Fruit fly (Drosophila melanogaster) whole organism, embryonic: ENCODE measurements around the gene Syx5.

ENCODE experiments used
- Bgb ChIP-seq: fragments of 200-800 bp; sonication (Bioruptor generic); IDR thresholded peaks from 2 replicates; pipeline ENCODE4 v1.3.6; 2022; ENCODE audit warnings: missing biosample characterization, missing genetic modification characterization; ENCODE audit not compliant: partially characterized antibody
- CG10209 ChIP-seq: fragments of 200-800 bp; sonication (Bioruptor generic); optimal IDR thresholded peaks from 3 replicates; lab custom pipeline; 2017; ENCODE audit warnings: missing biosample characterization, mild to moderate bottlenecking, missing genetic modification characterization, missing genetic modification reagents
- CG12104 ChIP-seq: fragments of 200-800 bp; sonication (Bioruptor generic); optimal IDR thresholded peaks from 3 replicates; lab custom pipeline; 2016; ENCODE audit warnings: missing biosample characterization, missing genetic modification characterization
- CG12155 ChIP-seq: fragments of 200-800 bp; sonication (Bioruptor generic); optimal IDR thresholded peaks from 3 replicates; lab custom pipeline; 2016; ENCODE audit warnings: missing biosample characterization, missing genetic modification characterization
- CG12769 ChIP-seq: fragments of 200-800 bp; sonication (Bioruptor generic); optimal IDR thresholded peaks from 2 replicates; lab custom pipeline; 2019; ENCODE audit warnings: missing biosample characterization, mild to moderate bottlenecking, missing genetic modification characterization, moderate library complexity
- CG13296 ChIP-seq: fragments of 200-800 bp; sonication (Bioruptor generic); optimal IDR thresholded peaks from 3 replicates; lab custom pipeline; 2018; ENCODE audit warnings: missing biosample characterization, mild to moderate bottlenecking, missing genetic modification characterization
- CG14014 ChIP-seq: fragments of 200-800 bp; sonication (Bioruptor generic); IDR thresholded peaks from 2 replicates; pipeline ENCODE4 v1.3.6; 2022; ENCODE audit warnings: missing biosample characterization, missing genetic modification characterization
- CG17385 ChIP-seq: fragments of 200-800 bp; sonication (Bioruptor generic); optimal IDR thresholded peaks from 3 replicates; lab custom pipeline; 2018; ENCODE audit warnings: missing biosample characterization, mild to moderate bottlenecking, missing genetic modification characterization
- CG30431 ChIP-seq: fragments of 200-800 bp; sonication (Bioruptor generic); optimal IDR thresholded peaks from 2 replicates; lab custom pipeline; 2017; ENCODE audit warnings: missing biosample characterization, missing genetic modification characterization
- CG3838 ChIP-seq: fragments of 200-800 bp; sonication (Bioruptor generic); optimal IDR thresholded peaks from 3 replicates; lab custom pipeline; 2016; ENCODE audit warnings: missing biosample characterization, missing genetic modification characterization
- CG6272 ChIP-seq: fragments of 200-800 bp; sonication (Bioruptor generic); IDR thresholded peaks from 2 replicates; pipeline ENCODE4 v1.3.6; 2022; ENCODE audit warnings: missing biosample characterization, missing genetic modification characterization
- CG6813 ChIP-seq: fragments of 200-800 bp; sonication (Bioruptor generic); optimal IDR thresholded peaks from 2 replicates; lab custom pipeline; 2017; ENCODE audit warnings: missing biosample characterization, missing genetic modification characterization, mild to moderate bottlenecking, moderate library complexity, missing genetic modification reagents
- CG8924 ChIP-seq: fragments of 200-800 bp; optimal IDR thresholded peaks from 3 replicates; lab custom pipeline; 2019; ENCODE audit warnings: missing biosample characterization, mild to moderate bottlenecking, missing genetic modification characterization, moderate library complexity
- CG9215 ChIP-seq: fragments of 200-800 bp; sonication (Bioruptor generic); IDR thresholded peaks from 2 replicates; pipeline ENCODE4 v1.3.6; 2022; ENCODE audit warnings: missing biosample characterization, missing genetic modification characterization
- CG9797 ChIP-seq: fragments of 200-800 bp; sonication (Bioruptor generic); optimal IDR thresholded peaks from 3 replicates; lab custom pipeline; 2018; ENCODE audit warnings: missing biosample characterization, mild to moderate bottlenecking, missing genetic modification characterization
- Chrac-16 ChIP-seq: fragments of 200-800 bp; sonication (Bioruptor generic); optimal IDR thresholded peaks from 3 replicates; lab custom pipeline; 2016; ENCODE audit warnings: missing biosample characterization, missing genetic modification characterization
- CoRest ChIP-seq: fragments of 200-800 bp; sonication (Bioruptor generic); optimal IDR thresholded peaks from 3 replicates; lab custom pipeline; 2018; ENCODE audit warnings: missing biosample characterization, mild to moderate bottlenecking, missing genetic modification characterization, moderate library complexity
- D19A ChIP-seq: fragments of 200-800 bp; optimal IDR thresholded peaks from 3 replicates; lab custom pipeline; 2019; ENCODE audit warnings: missing biosample characterization, mild to moderate bottlenecking, missing genetic modification characterization, moderate library complexity
- Dll ChIP-seq: fragments of 200-800 bp; sonication (Bioruptor generic); IDR thresholded peaks from 4 replicates; pipeline ENCODE4 v1.3.6; 2022; ENCODE audit warnings: missing biosample characterization, missing genetic modification characterization; ENCODE audit not compliant: partially characterized antibody
- Doc3 ChIP-seq: fragments of 200-800 bp; sonication (Bioruptor generic); IDR thresholded peaks from 3 replicates; pipeline ENCODE4 v1.3.6; 2022; ENCODE audit warnings: missing biosample characterization, missing genetic modification characterization; ENCODE audit not compliant: partially characterized antibody
- Dref ChIP-seq: fragments of 200-800 bp; sonication (Bioruptor generic); IDR thresholded peaks from 2 replicates; pipeline ENCODE4 v1.3.6; 2022; ENCODE audit warnings: missing biosample characterization, missing genetic modification characterization
- Eip74EF ChIP-seq, 2 experiments: fragments of 200-800 bp in 1 of 2; fragments of >200 bp in 1 of 2; sonication (Bioruptor generic) in 1 of 2; optimal IDR thresholded peaks; 2 replicates each; lab custom pipeline; 2017 to 2019; ENCODE audit warnings: missing biosample characterization in 2 of 2, missing genetic modification characterization in 2 of 2, mild to moderate bottlenecking in 1 of 2, moderate library complexity in 1 of 2
- Fer3 ChIP-seq: fragments of 200-800 bp; sonication (Bioruptor generic); optimal IDR thresholded peaks from 2 replicates; lab custom pipeline; 2018; ENCODE audit warnings: missing biosample characterization, mild to moderate bottlenecking, missing genetic modification characterization, moderate library complexity
- Hr51 ChIP-seq, 2 experiments: fragments of 200-800 bp; sonication (Bioruptor generic); optimal IDR thresholded peaks; 2 replicates in 1 of 2; 3 replicates in 1 of 2; lab custom pipeline; 2016 to 2018; ENCODE audit warnings: missing biosample characterization in 2 of 2, missing genetic modification characterization in 2 of 2, mild to moderate bottlenecking in 1 of 2, moderate library complexity in 1 of 2
- Lhr ChIP-seq: fragments of 200-800 bp; sonication (Bioruptor generic); optimal IDR thresholded peaks from 3 replicates; lab custom pipeline; 2017; ENCODE audit warnings: mild to moderate bottlenecking, missing biosample characterization, missing genetic modification reagents, missing genetic modification characterization
- Meics ChIP-seq: fragments of 200-800 bp; sonication (Bioruptor generic); optimal IDR thresholded peaks from 2 replicates; lab custom pipeline; 2017; ENCODE audit warnings: missing biosample characterization, mild to moderate bottlenecking, missing genetic modification characterization
- Mrtf ChIP-seq: fragments of 200-800 bp; sonication (Bioruptor generic); IDR thresholded peaks from 3 replicates; pipeline ENCODE4 v1.3.6; 2022; ENCODE audit warnings: missing biosample characterization, missing genetic modification characterization
- Myb ChIP-seq: fragments of 200-800 bp; sonication (Bioruptor generic); optimal IDR thresholded peaks from 2 replicates; lab custom pipeline; 2016; ENCODE audit warnings: missing biosample characterization, missing genetic modification characterization
- Nf-YC ChIP-seq: fragments of 200-800 bp; optimal IDR thresholded peaks from 3 replicates; lab custom pipeline; 2019; ENCODE audit warnings: missing biosample characterization, mild to moderate bottlenecking, missing genetic modification characterization, moderate library complexity
- Sox100B ChIP-seq: fragments of 200-800 bp; sonication (Bioruptor generic); optimal IDR thresholded peaks from 3 replicates; lab custom pipeline; 2018; ENCODE audit warnings: missing biosample characterization, mild to moderate bottlenecking, missing genetic modification characterization
- Xbp1 ChIP-seq: fragments of 200-800 bp; sonication (Bioruptor generic); optimal IDR thresholded peaks from 3 replicates; lab custom pipeline; 2016; ENCODE audit warnings: missing biosample characterization, mild to moderate bottlenecking, missing genetic modification characterization
- ap ChIP-seq: fragments of 200-800 bp; sonication (Bioruptor generic); IDR thresholded peaks from 2 replicates; pipeline ENCODE4 v1.3.6; 2022; ENCODE audit warnings: missing biosample characterization, missing genetic modification characterization
- cato ChIP-seq: fragments of 200-800 bp; sonication (Bioruptor generic); optimal IDR thresholded peaks from 2 replicates; lab custom pipeline; 2016; ENCODE audit warnings: missing biosample characterization, missing genetic modification characterization, borderline replicate concordance
- cg ChIP-seq: fragments of 200-800 bp; sonication (Bioruptor generic); optimal IDR thresholded peaks from 3 replicates; lab custom pipeline; 2019; ENCODE audit warnings: missing biosample characterization, mild to moderate bottlenecking, missing genetic modification characterization, moderate library complexity
- crp ChIP-seq, 2 experiments: fragments of 200-800 bp; sonication (Bioruptor generic); optimal IDR thresholded peaks; 2 replicates in 1 of 2; 3 replicates in 1 of 2; lab custom pipeline; 2017; ENCODE audit warnings: missing biosample characterization in 2 of 2, missing genetic modification characterization in 2 of 2, mild to moderate bottlenecking in 1 of 2, moderate library complexity in 1 of 2
- dmrt11E ChIP-seq: fragments of 200-800 bp; sonication (Bioruptor generic); optimal IDR thresholded peaks from 3 replicates; lab custom pipeline; 2018; ENCODE audit warnings: missing biosample characterization, mild to moderate bottlenecking, missing genetic modification characterization, moderate library complexity
- fru ChIP-seq: fragments of >200 bp; optimal IDR thresholded peaks from 2 replicates; lab custom pipeline; 2017
- h ChIP-seq: fragments of >200 bp; optimal IDR thresholded peaks from 2 replicates; lab custom pipeline; 2017
- kay ChIP-seq: fragments of 200-800 bp; sonication (Bioruptor generic); optimal IDR thresholded peaks from 2 replicates; lab custom pipeline; 2016; ENCODE audit warnings: missing biosample characterization, missing genetic modification characterization
- knrl ChIP-seq: fragments of 200-800 bp; sonication (Bioruptor generic); IDR thresholded peaks from 3 replicates; pipeline ENCODE4 v1.3.6; 2022; ENCODE audit warnings: missing biosample characterization, missing genetic modification characterization; ENCODE audit not compliant: partially characterized antibody
- lbe ChIP-seq: fragments of 200-800 bp; sonication (Bioruptor generic); optimal IDR thresholded peaks from 2 replicates; lab custom pipeline; 2016; ENCODE audit warnings: missing biosample characterization, mild to moderate bottlenecking, missing genetic modification characterization
- oc ChIP-seq: fragments of 200-800 bp; sonication (Bioruptor generic); optimal IDR thresholded peaks from 2 replicates; lab custom pipeline; 2018; ENCODE audit warnings: missing biosample characterization, mild to moderate bottlenecking, missing genetic modification characterization, moderate library complexity
- org-1 ChIP-seq: fragments of 200-800 bp; sonication (Bioruptor generic); optimal IDR thresholded peaks from 2 replicates; lab custom pipeline; 2017; ENCODE audit warnings: missing biosample characterization, missing genetic modification characterization
- salm ChIP-seq: fragments of 200-800 bp; sonication (Bioruptor generic); optimal IDR thresholded peaks from 2 replicates; lab custom pipeline; 2018; ENCODE audit warnings: missing biosample characterization, mild to moderate bottlenecking, missing genetic modification characterization
- sens-2 ChIP-seq: fragments of 200-800 bp; sonication (Bioruptor generic); IDR thresholded peaks from 2 replicates; pipeline ENCODE4 v1.3.6; 2022; ENCODE audit warnings: missing biosample characterization, missing genetic modification characterization
- sob ChIP-seq: fragments of 200-800 bp; sonication (Bioruptor generic); IDR thresholded peaks from 2 replicates; pipeline ENCODE4 v1.3.6; 2022; ENCODE audit warnings: missing biosample characterization, missing genetic modification characterization
- toy ChIP-seq: fragments of 200-800 bp; sonication (Bioruptor generic); IDR thresholded peaks from 2 replicates; pipeline ENCODE4 v1.3.6; 2022; ENCODE audit warnings: missing biosample characterization, missing genetic modification characterization
- trem ChIP-seq: fragments of 200-800 bp; optimal IDR thresholded peaks from 3 replicates; lab custom pipeline; 2019; ENCODE audit warnings: missing biosample characterization, mild to moderate bottlenecking, missing genetic modification characterization, moderate library complexity
- vnd ChIP-seq: fragments of 200-800 bp; sonication (Bioruptor generic); IDR thresholded peaks from 3 replicates; pipeline ENCODE4 v1.3.6; 2022; ENCODE audit warnings: missing biosample characterization, missing genetic modification characterization; ENCODE audit not compliant: partially characterized antibody
- zen ChIP-seq: fragments of 200-800 bp; sonication (Bioruptor generic); optimal IDR thresholded peaks from 3 replicates; lab custom pipeline; 2018; ENCODE audit warnings: missing biosample characterization, mild to moderate bottlenecking, missing genetic modification characterization, moderate library complexity

Gene Syx5

DNA sequence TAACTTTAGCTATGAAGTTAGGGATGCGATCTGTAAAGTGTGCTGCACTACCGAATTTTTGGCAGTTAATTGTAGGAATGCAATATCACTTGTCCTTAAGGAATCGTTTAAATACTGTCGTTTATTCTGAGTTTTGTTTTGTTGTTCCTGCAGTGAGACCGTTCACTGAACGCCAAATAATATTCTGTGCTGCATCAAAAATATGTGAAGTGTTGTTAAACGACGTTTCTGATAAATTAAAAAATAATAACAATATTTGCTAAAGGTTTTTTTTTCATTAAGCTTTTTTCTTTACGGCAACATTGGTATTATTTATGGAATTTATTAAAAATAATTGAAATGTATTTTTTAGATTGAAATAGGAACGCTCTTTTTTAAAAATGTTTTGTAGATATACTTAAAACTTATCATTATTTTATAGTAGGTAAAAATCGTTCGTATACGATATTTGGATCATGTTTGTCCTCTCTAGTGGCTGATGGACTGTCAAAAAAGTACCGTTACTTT lies 4.3 kb upstream of the Syx5 start, which contains the start of gene GMF (continued):
- TF ChIP-seq crp (GFP tag; optimal IDR thresholded peaks at IDR 0.05; lab: Kevin White, UChicago) (peak in 1 of 2 experiments; percentile 21), knrl (GFP tag; lab: Robert Waterston, UW) (peak; percentile 46; the same call in 2 of the 3 replicates), Dref (no peak), CG6813 (GFP tag; lab: Kevin White, UChicago) (no peak), fru (lab: Kevin White, UChicago) (no peak), CG6272 (GFP tag; lab: Robert Waterston, UW) (no peak), CG17385 (GFP tag; lab: Kevin White, UChicago) (peak; percentile 38), CG12769 (tag; lab: Kevin White, UChicago) (no peak), CG10209 (GFP tag; lab: Kevin White, UChicago) (peak; percentile 10), CG9797 (peak; percentile 60), Meics (GFP tag; lab: Kevin White, UChicago) (peak; percentile 39), Hr51 (GFP tag; optimal IDR thresholded peaks at IDR 0.05; lab: Kevin White, UChicago) (no peak), zen (tag; lab: Kevin White, UChicago) (peak; percentile 62), lbe (GFP tag; lab: Kevin White, UChicago) (peak; percentile 38), toy (no peak), D19A (no peak), CG3838 (GFP tag; lab: Kevin White, UChicago) (no peak), vnd (GFP tag; lab: Robert Waterston, UW) (no peak), kay (GFP tag; lab: Kevin White, UChicago) (peak; percentile 79), salm (tag; lab: Kevin White, UChicago) (peak; percentile 6), CG9215 (no peak), dmrt11E (peak; percentile 60), org-1 (no peak), Sox100B (GFP tag; lab: Kevin White, UChicago) (peak; percentile 31), cg (GFP tag; lab: Kevin White, UChicago) (no peak), ap (GFP tag; lab: Robert Waterston, UW) (no peak), Xbp1 (peak; percentile 43), Fer3 (tag; lab: Kevin White, UChicago) (peak; percentile 20), Lhr (GFP tag; lab: Kevin White, UChicago) (peak; percentile 53), CG12155 (peak; percentile 20), CG8924 (peak; percentile 62), Dll (peak; percentile 66), Nf-YC (tag; lab: Kevin White, UChicago) (peak; percentile 45), Bgb (GFP tag; lab: Robert Waterston, UW) (no peak), cato (GFP tag; lab: Kevin White, UChicago) (peak; percentile 11), sob (GFP tag; lab: Robert Waterston, UW) (no peak), Myb (GFP tag; lab: Kevin White, UChicago) (peak; percentile 61), Mrtf (GFP tag; lab: Robert Waterston, UW) (no peak), h (lab: Kevin White, UChicago) (no peak), Eip74EF (GFP tag; optimal IDR thresholded peaks at IDR 0.05; lab: Kevin White, UChicago) (peak in 1 of 2 experiments; percentile 0), CoRest (peak; percentile 72), CG12104 (no peak), trem (peak; percentile 61), oc (tag; lab: Kevin White, UChicago) (no peak), sens-2 (no peak), CG14014 (GFP tag; lab: Robert Waterston, UW) (no peak), CG30431 (GFP tag; lab: Kevin White, UChicago) (no peak), Doc3 (no peak), CG13296 (peak; percentile 22), Chrac-16 (GFP tag; lab: Kevin White, UChicago) (peak; percentile 42)
